Fruit fly (Drosophila melanogaster) whole organism, wandering third instar larva: ENCODE results near the gene ScsbetaA.

Experiments used
- Dfd ChIP-seq: fragments of >200 bp; optimal IDR thresholded peaks from 2 replicates; lab custom pipeline; 2017; ENCODE audit warnings: missing biosample characterization, missing genetic modification characterization
- N ChIP-seq: fragments of >200 bp; optimal IDR thresholded peaks from 2 replicates; lab custom pipeline; 2018; ENCODE audit warnings: missing biosample characterization, missing external identifiers, missing genetic modification characterization
- brk ChIP-seq: fragments of 200-800 bp; sonication (Bioruptor generic); optimal IDR thresholded peaks from 2 replicates; lab custom pipeline; 2016; ENCODE audit warnings: missing biosample characterization, mild to moderate bottlenecking, missing genetic modification characterization
- ey ChIP-seq: fragments of 200-800 bp; sonication (Bioruptor generic); optimal IDR thresholded peaks from 2 replicates; lab custom pipeline; 2016; ENCODE audit warnings: missing biosample characterization, missing genetic modification characterization
- pan ChIP-seq: fragments of >200 bp; optimal IDR thresholded peaks from 2 replicates; lab custom pipeline; 2017
- usp ChIP-seq: fragments of >200 bp; optimal IDR thresholded peaks from 2 replicates; lab custom pipeline; 2017; ENCODE audit warnings: missing biosample characterization, missing genetic modification characterization

dm6 chr3R:8969301-8969925 lies 30.9 kb downstream of the ScsbetaA start:
- TF ChIP-seq pan (lab: Kevin White, UChicago) (no peak), ey (no peak), brk (GFP tag; lab: Kevin White, UChicago) (no peak), usp (GFP tag; lab: Kevin White, UChicago) (no peak), N (GFP tag; lab: Kevin White, UChicago) (no peak), Dfd (GFP tag; lab: Kevin White, UChicago) (no peak)
